Worm (Caenorhabditis elegans): Measurements from ENCODE around the gene nspg-3.

DNA sequence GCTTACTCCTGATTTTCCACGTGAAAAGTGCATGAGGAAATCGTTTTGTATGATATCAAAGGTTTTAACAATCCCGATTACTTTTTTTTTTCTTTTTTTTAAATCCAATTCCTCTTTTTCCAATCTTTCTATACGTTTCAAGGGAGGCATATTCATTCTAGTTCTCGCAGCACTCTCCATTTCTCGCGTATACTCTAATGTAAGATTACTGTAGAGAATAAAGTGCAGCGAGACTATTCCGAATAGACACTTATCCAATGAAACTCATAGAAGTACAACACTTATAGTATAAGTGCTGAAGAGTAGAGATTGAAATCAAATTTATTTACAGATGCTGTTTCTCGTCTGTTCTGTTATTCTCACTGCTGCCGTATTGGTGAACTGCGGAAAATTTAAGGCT is 14.0 kb upstream of the nspg-3 start, which contains the start of gene H12I13.6:
- TF ChIP-seq daf-8 (GFP tag; IDR thresholded peaks at IDR 0.05), result no peak
- TF ChIP-seq nhr-76 (tag; optimal IDR thresholded peaks at IDR 0.05), result no peak
- no peak for TF ChIP-seq vab-7 (GFP tag; IDR thresholded peaks at IDR 0.05)
